Worm (Caenorhabditis elegans) whole organism, young adult: Measurements from ENCODE around the gene C16H3.3.
A peak's percentile ranks its signal among the peaks of the same experiment; 100 is the strongest.

Source experiments
- B0019.2 ChIP-seq: fragments of 200-800 bp; sonication (Bioruptor generic); conservative IDR thresholded peaks from 2 replicates; pipeline ENCODE4 v1.3.6; 2022; ENCODE audit warnings: missing genetic modification reagents, missing genetic modification characterization, missing compliant biosample characterization
- F22D6.2 ChIP-seq: sonication (generic microtip); optimal IDR thresholded peaks from 2 replicates; lab custom pipeline; 2016; ENCODE audit warnings: mild to moderate bottlenecking, missing genetic modification characterization, missing compliant biosample characterization
- F33H1.4 ChIP-seq: fragments of 200-800 bp; sonication (Bioruptor generic); IDR thresholded peaks from 2 replicates; pipeline ENCODE4 v1.3.6; 2022; ENCODE audit warnings: missing genetic modification reagents, missing genetic modification characterization, missing compliant biosample characterization
- F37B4.10 ChIP-seq: fragments of 200-800 bp; sonication (Bioruptor generic); IDR thresholded peaks from 2 replicates; pipeline ENCODE4 v1.3.6; 2022; ENCODE audit warnings: missing genetic modification characterization, missing compliant biosample characterization
- F49E8.2 ChIP-seq: sonication (generic microtip); optimal IDR thresholded peaks from 3 replicates; lab custom pipeline; 2017; ENCODE audit warnings: missing genetic modification characterization, mild to moderate bottlenecking, missing compliant biosample characterization, antibody characterized with exemption, moderate library complexity; ENCODE audit not compliant: insufficient read depth
- F52B5.7 ChIP-seq: sonication (generic microtip); optimal IDR thresholded peaks from 2 replicates; lab custom pipeline; 2016; ENCODE audit warnings: mild to moderate bottlenecking, missing genetic modification characterization, missing compliant biosample characterization
- K11D2.4 ChIP-seq: fragments of 200-800 bp; sonication (Bioruptor generic); IDR thresholded peaks from 2 replicates; pipeline ENCODE4 v1.3.6; 2022; ENCODE audit warnings: missing genetic modification reagents, missing genetic modification characterization, missing compliant biosample characterization
- K12H6.12 ChIP-seq: fragments of 200-800 bp; sonication (Bioruptor generic); optimal IDR thresholded peaks from 2 replicates; lab custom pipeline; 2018; ENCODE audit warnings: mild to moderate bottlenecking, missing genetic modification characterization, missing compliant biosample characterization
- Y56A3A.18 ChIP-seq: fragments of 200-800 bp; sonication (Bioruptor generic); IDR thresholded peaks from 2 replicates; pipeline ENCODE4 v1.3.6; 2022; ENCODE audit warnings: missing genetic modification reagents, missing genetic modification characterization, missing compliant biosample characterization
- akir-1 ChIP-seq: fragments of 200-800 bp; sonication (Bioruptor generic); optimal IDR thresholded peaks from 2 replicates; lab custom pipeline; 2018; ENCODE audit warnings: mild to moderate bottlenecking, missing genetic modification characterization, moderate library complexity, missing compliant biosample characterization
- attf-5 ChIP-seq: fragments of 200-800 bp; sonication (Bioruptor generic); optimal IDR thresholded peaks from 2 replicates; lab custom pipeline; 2018; ENCODE audit warnings: mild to moderate bottlenecking, missing genetic modification characterization, missing compliant biosample characterization
- bed-2 ChIP-seq: fragments of 200-800 bp; sonication (Bioruptor generic); IDR thresholded peaks from 2 replicates; pipeline ENCODE4 v1.3.6; 2022; ENCODE audit warnings: missing genetic modification reagents, missing genetic modification characterization, missing compliant biosample characterization
- cebp-1 ChIP-seq, 2 experiments: fragments of 200-800 bp in 1 of 2; sonication (Bioruptor generic) in 1 of 2; sonication (generic microtip) in 1 of 2; IDR thresholded peaks in 1 of 2; optimal IDR thresholded peaks in 1 of 2; 2 replicates each; pipeline versions ENCODE4 v1.3.6 to Lab custom; 2017 to 2022; ENCODE audit warnings: missing compliant biosample characterization in 2 of 2, missing genetic modification characterization in 2 of 2, mild to moderate bottlenecking in 1 of 2, missing genetic modification reagents in 1 of 2, moderate library complexity in 1 of 2
- ceh-27 ChIP-seq: fragments of 200-800 bp; sonication (Bioruptor generic); optimal IDR thresholded peaks from 2 replicates; lab custom pipeline; 2018; ENCODE audit warnings: mild to moderate bottlenecking, missing genetic modification characterization, moderate library complexity, missing compliant biosample characterization
- chd-7 ChIP-seq: sonication (generic microtip); optimal IDR thresholded peaks from 2 replicates; lab custom pipeline; 2016; ENCODE audit warnings: mild to moderate bottlenecking, missing genetic modification characterization, moderate library complexity, missing compliant biosample characterization
- die-1 ChIP-seq: sonication (generic microtip); optimal IDR thresholded peaks from 2 replicates; lab custom pipeline; 2016; ENCODE audit warnings: missing genotype, mild to moderate bottlenecking, missing genetic modification characterization, missing compliant biosample characterization
- dox-1 ChIP-seq: fragments of 200-800 bp; sonication (Bioruptor generic); IDR thresholded peaks from 2 replicates; pipeline ENCODE4 v1.3.6; 2022; ENCODE audit warnings: missing genetic modification reagents, missing genetic modification characterization, missing compliant biosample characterization
- dpl-1 ChIP-seq: fragments of 150-350 bp; optimal IDR thresholded peaks from 2 replicates; lab custom pipeline; 2014; ENCODE audit warnings: missing biosample characterization, missing genetic modification reagents, missing genetic modification characterization
- egrh-3 ChIP-seq: fragments of 200-800 bp; sonication (Bioruptor generic); IDR thresholded peaks from 2 replicates; pipeline ENCODE4 v1.3.6; 2022; ENCODE audit warnings: missing genetic modification reagents, missing genetic modification characterization, missing compliant biosample characterization
- hmg-1.2 ChIP-seq: fragments of 200-800 bp; sonication (Bioruptor generic); IDR thresholded peaks from 2 replicates; pipeline ENCODE4 v1.3.6; 2022; ENCODE audit warnings: missing genetic modification reagents, missing genetic modification characterization, missing compliant biosample characterization
- let-607 ChIP-seq, 2 experiments: fragments of 200-800 bp in 1 of 2; sonication (Bioruptor generic) in 1 of 2; sonication (generic microtip) in 1 of 2; optimal IDR thresholded peaks; 2 replicates each; lab custom pipeline; 2016 to 2018; ENCODE audit warnings: mild to moderate bottlenecking in 2 of 2, missing compliant biosample characterization in 2 of 2, missing genetic modification characterization in 2 of 2, moderate library complexity in 2 of 2, missing genotype in 1 of 2
- lin-26 ChIP-seq: fragments of 200-800 bp; sonication (Bioruptor generic); IDR thresholded peaks from 2 replicates; pipeline ENCODE4 v1.3.6; 2022; ENCODE audit warnings: missing genetic modification reagents, missing genetic modification characterization, missing compliant biosample characterization
- lin-40 ChIP-seq: sonication (generic microtip); optimal IDR thresholded peaks from 2 replicates; lab custom pipeline; 2016; ENCODE audit warnings: missing genetic modification characterization, mild to moderate bottlenecking, missing compliant biosample characterization, missing genotype, missing genetic modification reagents
- lsl-1 ChIP-seq: fragments of 200-800 bp; sonication (Bioruptor generic); optimal IDR thresholded peaks from 2 replicates; lab custom pipeline; 2018; ENCODE audit warnings: mild to moderate bottlenecking, missing genetic modification characterization, moderate library complexity, missing compliant biosample characterization
- madf-6 ChIP-seq: fragments of 200-800 bp; sonication (Bioruptor generic); IDR thresholded peaks from 2 replicates; pipeline ENCODE4 v1.3.6; 2022; ENCODE audit warnings: missing genetic modification reagents, missing genetic modification characterization, missing compliant biosample characterization
- madf-8 ChIP-seq: fragments of 200-800 bp; sonication (Bioruptor generic); conservative IDR thresholded peaks from 2 replicates; pipeline ENCODE4 v1.3.6; 2022; ENCODE audit warnings: missing genetic modification reagents, missing genetic modification characterization, missing compliant biosample characterization
- mcd-1 ChIP-seq: fragments of 200-800 bp; sonication (Bioruptor generic); IDR thresholded peaks from 2 replicates; pipeline ENCODE4 v1.3.6; 2022; ENCODE audit warnings: missing genetic modification reagents, missing genetic modification characterization, missing compliant biosample characterization
- mes-4 ChIP-seq: sonication (generic microtip); optimal IDR thresholded peaks from 2 replicates; lab custom pipeline; 2016; ENCODE audit warnings: missing genotype, missing genetic modification characterization, missing compliant biosample characterization
- nfyb-1 ChIP-seq: fragments of 200-800 bp; sonication (Bioruptor generic); IDR thresholded peaks from 2 replicates; pipeline ENCODE4 v1.3.6; 2022; ENCODE audit warnings: missing genetic modification reagents, missing genetic modification characterization, missing compliant biosample characterization
- nhr-80 ChIP-seq: sonication (generic microtip); optimal IDR thresholded peaks from 2 replicates; lab custom pipeline; 2016; ENCODE audit warnings: missing genetic modification characterization, missing compliant biosample characterization
- rcor-1 ChIP-seq: fragments of 200-800 bp; sonication (Bioruptor generic); IDR thresholded peaks from 2 replicates; pipeline ENCODE4 v1.3.6; 2022; ENCODE audit warnings: missing genetic modification reagents, missing genetic modification characterization, missing compliant biosample characterization
- rpc-1 ChIP-seq, 2 experiments: fragments of 150-350 bp in 1 of 2; sonication (generic microtip) in 1 of 2; optimal IDR thresholded peaks; 2 replicates each; lab custom pipeline; 2014 to 2018; ENCODE audit warnings: missing biosample characterization in 1 of 2, missing genetic modification characterization in 1 of 2, missing genetic modification reagents in 1 of 2, missing genotype in 1 of 2
- sea-2 ChIP-seq: fragments of 200-800 bp; sonication (Bioruptor generic); IDR thresholded peaks from 2 replicates; pipeline ENCODE4 v1.3.6; 2022; ENCODE audit warnings: missing genetic modification characterization, missing compliant biosample characterization
- somi-1 ChIP-seq: fragments of 200-800 bp; sonication (Bioruptor generic); optimal IDR thresholded peaks from 2 replicates; lab custom pipeline; 2018; ENCODE audit warnings: mild to moderate bottlenecking, missing genetic modification characterization, missing compliant biosample characterization
- unc-130 ChIP-seq: sonication (generic microtip); optimal IDR thresholded peaks from 2 replicates; lab custom pipeline; 2016; ENCODE audit warnings: missing genetic modification reagents, missing genetic modification characterization, missing compliant biosample characterization
- zfh-2 ChIP-seq: fragments of 200-800 bp; sonication (Bioruptor generic); conservative IDR thresholded peaks from 2 replicates; pipeline ENCODE4 v1.3.6; 2022; ENCODE audit warnings: missing genetic modification reagents, missing genetic modification characterization, missing compliant biosample characterization
- ztf-26 ChIP-seq: sonication (generic microtip); optimal IDR thresholded peaks from 2 replicates; lab custom pipeline; 2017; ENCODE audit warnings: missing genetic modification characterization, missing compliant biosample characterization

C16H3.3 gene

ce11 chrX:17633166-17633565 lies 23.3 kb upstream of the C16H3.3 start:
- TF ChIP-seq lin-26 (GFP tag; lab: Robert Waterston, UW), result peak; percentile 58; the same call in 1 of the 2 replicates
- TF ChIP-seq F52B5.7, result no peak
- no peak for TF ChIP-seq madf-8
- TF ChIP-seq mes-4 (tag; lab: Kevin White, UChicago), result no peak
- peak; percentile 34 for TF ChIP-seq ceh-27
- TF ChIP-seq die-1, result peak; percentile 25
- TF ChIP-seq dox-1 (GFP tag; lab: Robert Waterston, UW), result peak; percentile 34; the same call in 1 of the 2 replicates
- TF ChIP-seq ztf-26, result peak; percentile 86
- TF ChIP-seq K11D2.4 (GFP tag; lab: Robert Waterston, UW), result peak; percentile 62
- peak; percentile 12 for TF ChIP-seq attf-5 (GFP tag; lab: Kevin White, UChicago)
- TF ChIP-seq chd-7 (tag; lab: Kevin White, UChicago), result peak; percentile 63
- TF ChIP-seq somi-1, result peak; percentile 74
- 0 out of 2 replicates have a peak, but pooled peaks have one; percentile 37 for TF ChIP-seq Y56A3A.18
- peak; percentile 69 for TF ChIP-seq zfh-2
- no peak for TF ChIP-seq egrh-3 (GFP tag; lab: Robert Waterston, UW)
- peak; percentile 33 for TF ChIP-seq lin-40
- TF ChIP-seq K12H6.12, result peak; percentile 4
- no peak for TF ChIP-seq let-607 (tag; optimal IDR thresholded peaks at IDR 0.05; lab: Kevin White, UChicago)
- TF ChIP-seq akir-1 (GFP tag; lab: Kevin White, UChicago), result peak; percentile 26
- TF ChIP-seq bed-2 (GFP tag; lab: Robert Waterston, UW), result no peak
- TF ChIP-seq sea-2 (GFP tag; lab: Robert Waterston, UW), result no peak
- no peak for TF ChIP-seq cebp-1 (GFP tag; IDR thresholded peaks at IDR 0.05; lab: Robert Waterston, UW)
- TF ChIP-seq cebp-1 (tag; optimal IDR thresholded peaks at IDR 0.05; lab: Kevin White, UChicago), result peak; percentile 27
- 0 out of 2 replicates have a peak, but pooled peaks have one; percentile 20 for TF ChIP-seq mcd-1 (GFP tag; lab: Robert Waterston, UW)
- TF ChIP-seq hmg-1.2 (GFP tag; lab: Robert Waterston, UW), result 0 out of 2 replicates have a peak, but pooled peaks have one; percentile 11

ce11 chrX:17631703-17632102 lies 21.9 kb upstream of the C16H3.3 start:
- TF ChIP-seq dox-1 (GFP tag; lab: Robert Waterston, UW) (peak; percentile 50; the same call in 1 of the 2 replicates), F22D6.2 (tag; lab: Kevin White, UChicago) (no peak), rpc-1 (optimal IDR thresholded peaks at IDR 0.05; lab: Kevin White, UChicago) (no peak), rpc-1 (tag; optimal IDR thresholded peaks at IDR 0.05; lab: Kevin White, UChicago) (no peak), unc-130 (no peak), somi-1 (no peak), ztf-26 (no peak), K11D2.4 (GFP tag; lab: Robert Waterston, UW) (no peak), nhr-80 (tag; lab: Kevin White, UChicago) (peak; percentile 14), F37B4.10 (GFP tag; lab: Robert Waterston, UW) (no peak), F49E8.2 (tag; lab: Kevin White, UChicago) (no peak), lsl-1 (GFP tag; lab: Kevin White, UChicago) (no peak), madf-6 (GFP tag; lab: Robert Waterston, UW) (no peak), nfyb-1 (GFP tag; lab: Robert Waterston, UW) (peak; percentile 15; the same call in 1 of the 2 replicates), attf-5 (GFP tag; lab: Kevin White, UChicago) (peak; percentile 5), dpl-1 (no peak), rcor-1 (GFP tag; lab: Robert Waterston, UW) (no peak), F33H1.4 (GFP tag; lab: Robert Waterston, UW) (no peak), B0019.2 (no peak)
